Worm (Caenorhabditis elegans): Measurements from ENCODE around the gene Y57G11C.42.

Gene Y57G11C.42

DNA sequence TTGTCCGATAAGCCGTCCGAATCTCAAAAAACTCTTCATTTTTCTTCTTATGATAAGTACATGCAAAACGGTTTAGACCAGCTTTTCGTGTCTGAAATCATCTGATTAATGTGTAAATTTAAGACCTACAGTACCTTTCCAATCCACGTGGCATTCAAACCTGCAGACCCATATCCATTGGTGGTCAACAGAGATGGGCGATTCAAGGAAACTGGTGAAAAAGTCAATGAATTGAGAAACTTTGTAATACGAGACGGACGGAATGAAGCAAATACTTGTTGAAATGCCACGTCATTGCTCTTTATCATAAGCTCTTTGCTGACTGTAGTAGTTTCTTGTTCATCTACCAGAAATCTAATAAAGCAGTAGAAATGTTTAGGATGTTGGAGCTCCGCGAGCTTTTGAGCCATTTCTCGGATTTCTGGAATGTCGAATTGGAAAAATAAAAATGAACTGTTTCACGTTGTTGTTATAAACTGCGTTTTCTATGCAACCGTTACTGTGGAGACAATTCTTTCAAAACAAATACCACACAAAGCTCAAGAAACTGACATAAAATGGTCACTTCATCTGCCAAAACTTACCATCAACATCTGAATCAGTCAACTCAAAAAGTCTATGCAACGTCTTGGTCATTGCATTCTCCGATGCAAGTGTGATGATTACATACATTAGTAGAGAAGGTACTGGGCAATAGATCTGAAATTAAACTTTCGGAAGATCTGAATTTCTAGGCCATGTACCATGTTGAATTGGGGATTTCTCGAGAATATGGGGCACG is 35.8 kb downstream of the Y57G11C.42 start:
- TF ChIP-seq unc-130 (GFP tag; optimal IDR thresholded peaks at IDR 0.05) (no peak), aha-1 (tag) (peak; percentile 86), daf-16 (GFP tag; optimal IDR thresholded peaks at IDR 0.05) (no peak), daf-16 (tag; optimal IDR thresholded peaks at IDR 0.05) (peak; percentile 23)

DNA sequence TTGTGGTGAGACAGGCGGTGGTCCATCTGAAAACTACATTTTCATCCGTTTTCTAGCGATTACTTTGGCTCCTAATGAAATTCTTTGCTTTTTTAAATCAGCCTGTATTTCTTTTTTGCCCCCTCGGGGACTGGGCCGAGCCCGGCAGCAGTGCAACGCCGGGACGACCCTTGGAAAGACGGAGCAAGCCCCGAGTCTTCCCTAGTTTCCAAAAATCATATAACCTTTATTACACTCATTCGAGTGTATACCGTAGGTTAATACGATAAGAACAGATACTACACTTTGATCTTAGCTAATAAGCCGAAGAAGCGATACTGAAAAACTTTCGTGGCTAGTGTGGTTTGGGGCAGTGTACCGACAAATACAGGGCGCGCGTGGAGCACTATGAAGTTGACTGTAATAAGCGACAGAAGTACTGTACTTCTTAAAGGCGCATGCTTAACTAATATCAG is 36.4 kb downstream of the Y57G11C.42 start:
- no peak for TF ChIP-seq madf-5 (GFP tag; IDR thresholded peaks at IDR 0.05)
- TF ChIP-seq lin-38 (GFP tag; IDR thresholded peaks at IDR 0.05), result peak; percentile 73
- TF ChIP-seq snpc-1.2 (GFP tag; IDR thresholded peaks at IDR 0.05), result peak; percentile 99
- no peak for TF ChIP-seq daf-12 (tag; optimal IDR thresholded peaks at IDR 0.05)
- TF ChIP-seq skn-1 (tag; optimal IDR thresholded peaks at IDR 0.05), result no peak
- no peak for TF ChIP-seq lir-3 (tag; optimal IDR thresholded peaks at IDR 0.05)
- TF ChIP-seq cey-2 (tag; optimal IDR thresholded peaks at IDR 0.05; ENCODE audit: borderline replicate concordance, insufficient read depth), result no peak
- peak; percentile 53; the same call in 1 of the 2 replicates for TF ChIP-seq T26A8.4 (GFP tag; IDR thresholded peaks at IDR 0.05)
- peak; percentile 97 for TF ChIP-seq F49E8.2 (tag; optimal IDR thresholded peaks at IDR 0.05; ENCODE audit: borderline replicate concordance)
- no peak for TF ChIP-seq nhr-25 (tag; optimal IDR thresholded peaks at IDR 0.05; ENCODE audit: borderline replicate concordance, insufficient read depth)
- no peak for TF ChIP-seq T20F7.1 (GFP tag; optimal IDR thresholded peaks at IDR 0.05)
- TF ChIP-seq ama-1 (optimal IDR thresholded peaks at IDR 0.05), result no peak
- peak; percentile 75 for TF ChIP-seq unc-130 (GFP tag; optimal IDR thresholded peaks at IDR 0.05)
- TF ChIP-seq pha-4 (GFP tag; IDR thresholded peaks at IDR 0.05), result peak; percentile 48
- no peak for TF ChIP-seq pha-4 (tag; optimal IDR thresholded peaks at IDR 0.05)
- TF ChIP-seq ceh-44 (GFP tag; IDR thresholded peaks at IDR 0.05), result 0 out of 2 replicates have a peak, but pooled peaks have one; percentile 5
- no peak for TF ChIP-seq dve-1 (tag; optimal IDR thresholded peaks at IDR 0.05; ENCODE audit: insufficient read depth)
- TF ChIP-seq Y48G9A.11 (GFP tag; IDR thresholded peaks at IDR 0.05), result peak; percentile 71
- TF ChIP-seq spr-1 (tag; optimal IDR thresholded peaks at IDR 0.05), result no peak
- no peak for TF ChIP-seq zag-1 (tag; optimal IDR thresholded peaks at IDR 0.05)
- TF ChIP-seq ces-1 (GFP tag; optimal IDR thresholded peaks at IDR 0.05), result no peak
- peak in 1 of 2 experiments; percentile 25 for TF ChIP-seq unc-62 (GFP tag; optimal IDR thresholded peaks at IDR 0.05 in 1 of 2)
- no peak for TF ChIP-seq unc-62 (tag; optimal IDR thresholded peaks at IDR 0.05)
- peak; percentile 66 for TF ChIP-seq aha-1 (tag)
- TF ChIP-seq tag-97 (GFP tag; IDR thresholded peaks at IDR 0.05), result no peak
- TF ChIP-seq mes-2 (tag; optimal IDR thresholded peaks at IDR 0.05; ENCODE audit: poor library complexity, severe bottlenecking), result peak; percentile 8
- TF ChIP-seq lin-13 (GFP tag; optimal IDR thresholded peaks at IDR 0.05), result no peak
- TF ChIP-seq ZK337.2 (GFP tag; IDR thresholded peaks at IDR 0.05), result 0 out of 2 replicates have a peak, but pooled peaks have one; percentile 30
- no peak for TF ChIP-seq lim-7 (GFP tag; IDR thresholded peaks at IDR 0.05)
- TF ChIP-seq fos-1 (tag; optimal IDR thresholded peaks at IDR 0.05), result no peak
- no peak for TF ChIP-seq hif-1 (tag; optimal IDR thresholded peaks at IDR 0.05)
- TF ChIP-seq zfp-3 (GFP tag; conservative IDR thresholded peaks at IDR 0.05), result no peak
- TF ChIP-seq hlh-11 (tag; optimal IDR thresholded peaks at IDR 0.05), result no peak
- no peak for TF ChIP-seq nhr-76 (tag; optimal IDR thresholded peaks at IDR 0.05)
- no peak for TF ChIP-seq zip-2 (tag; optimal IDR thresholded peaks at IDR 0.05)
- no peak for TF ChIP-seq attf-4 (tag; optimal IDR thresholded peaks at IDR 0.05)
- TF ChIP-seq ceh-20 (GFP tag; IDR thresholded peaks at IDR 0.05), result no peak
- no peak for TF ChIP-seq daf-16 (GFP tag; optimal IDR thresholded peaks at IDR 0.05)
- TF ChIP-seq daf-16 (tag; optimal IDR thresholded peaks at IDR 0.05), result no peak
- no peak for TF ChIP-seq dpl-1 (GFP tag; optimal IDR thresholded peaks at IDR 0.05)
- TF ChIP-seq F10B5.3 (tag; optimal IDR thresholded peaks at IDR 0.05), result no peak
- TF ChIP-seq dmd-6 (GFP tag; IDR thresholded peaks at IDR 0.05), result 0 out of 2 replicates have a peak, but pooled peaks have one; percentile 5
- TF ChIP-seq ztf-7 (tag; optimal IDR thresholded peaks at IDR 0.05), result no peak
- peak; percentile 90 for TF ChIP-seq mdt-29 (GFP tag; IDR thresholded peaks at IDR 0.05)
- no peak for TF ChIP-seq zip-11 (GFP tag; IDR thresholded peaks at IDR 0.05)
- no peak for TF ChIP-seq mxl-2 (GFP tag; conservative IDR thresholded peaks at IDR 0.05)
- no peak for TF ChIP-seq ceh-28 (tag; optimal IDR thresholded peaks at IDR 0.05)

Measured in whole organism, L4 larva.